Worm (Caenorhabditis elegans) whole organism, mixed stage, embryonic: ENCODE data around the gene F46G10.2.

ENCODE experiments used
- blmp-1 ChIP-seq: fragments of 150-350 bp; optimal IDR thresholded peaks from 2 replicates; lab custom pipeline; 2014; ENCODE audit warnings: missing biosample characterization, missing genetic modification characterization
- elt-1 ChIP-seq: sonication (generic microtip); optimal IDR thresholded peaks from 2 replicates; lab custom pipeline; 2017; ENCODE audit warnings: missing genetic modification characterization, mild to moderate bottlenecking, missing compliant biosample characterization, antibody characterized with exemption, moderate library complexity, borderline replicate concordance; ENCODE audit not compliant: insufficient read depth
- lin-13 ChIP-seq: fragments of 150-350 bp; optimal IDR thresholded peaks from 2 replicates; lab custom pipeline; 2014; ENCODE audit warnings: missing biosample characterization, missing genetic modification characterization
- lsy-2 ChIP-seq: fragments of 150-350 bp; optimal IDR thresholded peaks from 2 replicates; lab custom pipeline; 2014; ENCODE audit warnings: missing biosample characterization, missing genetic modification characterization
- nhr-12 ChIP-seq: fragments of 150-350 bp; optimal IDR thresholded peaks from 2 replicates; lab custom pipeline; 2014; ENCODE audit warnings: missing biosample characterization, missing genetic modification characterization
- nhr-76 ChIP-seq: sonication (generic microtip); optimal IDR thresholded peaks from 2 replicates; lab custom pipeline; 2017; ENCODE audit warnings: missing biosample characterization, missing genetic modification characterization
- pha-4 ChIP-seq: fragments of 150-350 bp; optimal IDR thresholded peaks from 2 replicates; lab custom pipeline; 2018; ENCODE audit warnings: missing biosample characterization, missing genetic modification reagents, missing genetic modification characterization
- snpc-4 ChIP-seq: fragments of 150-350 bp; optimal IDR thresholded peaks from 2 replicates; lab custom pipeline; 2014; ENCODE audit warnings: missing biosample characterization, missing genetic modification characterization

ce11 chrX:13376185-13376584, 53.4 kb downstream of the F46G10.2 start:
- TF ChIP-seq lsy-2 (tag; lab: Kevin White, UChicago) (no peak), blmp-1 (tag; lab: Kevin White, UChicago) (no peak), snpc-4 (no peak), nhr-12 (tag; lab: Kevin White, UChicago) (no peak), nhr-76 (tag; lab: Kevin White, UChicago) (no peak), pha-4 (no peak), lin-13 (no peak), elt-1 (tag; lab: Kevin White, UChicago) (no peak)
